Fruit fly (Drosophila melanogaster): ENCODE measurements around the gene Fbp1.

DNA sequence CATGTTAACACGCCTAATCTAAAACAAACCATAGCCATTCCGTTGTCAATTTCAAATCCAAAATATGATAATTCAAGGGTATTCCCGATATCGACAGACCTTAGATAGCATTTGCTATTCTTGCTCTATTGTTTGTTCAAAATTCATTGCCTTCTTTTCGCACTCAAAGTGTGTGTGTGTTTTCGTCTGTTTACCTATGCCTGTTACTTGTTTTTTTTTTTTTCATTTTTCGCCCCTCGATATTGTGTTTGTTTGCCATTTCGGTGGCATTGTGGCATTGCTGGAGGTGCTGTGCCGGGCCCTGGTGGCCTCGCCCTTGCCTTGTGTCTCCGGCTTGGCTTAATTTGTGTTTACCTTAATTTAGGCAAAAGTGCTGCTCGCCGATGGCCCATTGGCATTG is 41.0 kb downstream of the Fbp1 start:
- no peak for TF ChIP-seq Ets98B (GFP tag; IDR thresholded peaks at IDR 0.05)
- no peak for TF ChIP-seq Pif1B (GFP tag; optimal IDR thresholded peaks at IDR 0.05)
- no peak for TF ChIP-seq CG14655 (GFP tag; optimal IDR thresholded peaks at IDR 0.05)
- no peak for TF ChIP-seq Snoo (tag; optimal IDR thresholded peaks at IDR 0.05)
- TF ChIP-seq CG12605 (GFP tag; IDR thresholded peaks at IDR 0.05), result no peak

All from whole organism, pupa.